Worm (Caenorhabditis elegans) whole organism, midembryonic: ENCODE data around the gene istr-1.

ENCODE experiments used
- T22C8.4 ChIP-seq: fragments of 200-800 bp; sonication (Bioruptor generic); IDR thresholded peaks from 2 replicates; pipeline ENCODE4 v1.3.6; 2022; ENCODE audit warnings: missing genetic modification characterization, missing compliant biosample characterization
- cog-1 ChIP-seq: sonication (generic microtip); optimal IDR thresholded peaks from 2 replicates; lab custom pipeline; 2016; ENCODE audit warnings: missing genetic modification characterization, missing compliant biosample characterization
- flt-1 ChIP-seq: fragments of 200-800 bp; sonication (Bioruptor generic); IDR thresholded peaks from 2 replicates; pipeline ENCODE4 v1.3.6; 2022; ENCODE audit warnings: missing genetic modification characterization, missing compliant biosample characterization
- klf-2 ChIP-seq: fragments of 200-800 bp; sonication (Bioruptor generic); conservative IDR thresholded peaks from 2 replicates; pipeline ENCODE4 v1.3.6; 2022; ENCODE audit warnings: missing genetic modification reagents, missing genetic modification characterization, missing compliant biosample characterization
- med-1 ChIP-seq: sonication (generic microtip); optimal IDR thresholded peaks from 2 replicates; lab custom pipeline; 2017; ENCODE audit warnings: missing genetic modification characterization, mild to moderate bottlenecking, missing compliant biosample characterization, antibody characterized with exemption, missing genetic modification reagents; ENCODE audit not compliant: insufficient read depth
- ref-1 ChIP-seq: fragments of 200-800 bp; sonication (Bioruptor generic); conservative IDR thresholded peaks from 2 replicates; pipeline ENCODE4 v1.3.6; 2022; ENCODE audit warnings: missing genetic modification reagents, missing genetic modification characterization, missing compliant biosample characterization
- tab-1 ChIP-seq: fragments of 200-800 bp; sonication (Bioruptor generic); IDR thresholded peaks from 2 replicates; pipeline ENCODE4 v1.3.6; 2022; ENCODE audit warnings: missing genetic modification characterization, missing compliant biosample characterization
- ztf-23 ChIP-seq: fragments of 200-800 bp; sonication (Bioruptor generic); IDR thresholded peaks from 2 replicates; pipeline ENCODE4 v1.3.6; 2022; ENCODE audit warnings: missing genetic modification reagents, missing genetic modification characterization, missing compliant biosample characterization
- ztf-29 ChIP-seq: fragments of 200-800 bp; sonication (Bioruptor generic); IDR thresholded peaks from 2 replicates; pipeline ENCODE4 v1.3.6; 2022; ENCODE audit warnings: missing genetic modification reagents, missing genetic modification characterization, missing compliant biosample characterization

istr-1 gene

ce11 chrV:12696790-12697189, 868 bp upstream of the istr-1 start:
- TF ChIP-seq klf-2 (GFP tag; lab: Robert Waterston, UW) (no peak), ztf-23 (GFP tag; lab: Robert Waterston, UW) (no peak), flt-1 (no peak), med-1 (GFP tag; lab: Kevin White, UChicago) (no peak), cog-1 (tag; lab: Kevin White, UChicago) (no peak), T22C8.4 (GFP tag; lab: Robert Waterston, UW) (no peak), ztf-29 (GFP tag; lab: Robert Waterston, UW) (no peak), tab-1 (no peak), ref-1 (GFP tag; lab: Robert Waterston, UW) (no peak)

DNA sequence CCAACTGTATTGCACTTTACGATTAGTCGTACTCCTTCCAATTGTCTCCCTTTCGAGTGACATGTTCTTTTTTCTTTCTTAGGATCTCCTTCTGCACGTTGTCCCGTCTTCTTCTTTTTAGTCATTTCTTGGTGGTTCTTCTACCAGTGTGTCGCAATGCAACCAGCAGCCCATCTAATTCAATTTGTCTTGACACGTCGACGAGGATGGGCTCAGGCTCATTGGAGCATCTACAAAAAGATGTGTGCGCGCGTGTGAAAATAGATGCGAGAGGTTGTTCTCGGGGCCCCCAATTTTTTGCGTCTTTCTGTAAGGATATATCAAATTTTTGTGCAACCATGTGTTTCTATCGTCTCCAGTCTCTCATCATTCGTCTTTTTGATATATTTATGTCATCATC, 4.0 kb downstream of the istr-1 start:
- TF ChIP-seq cog-1 (tag; lab: Kevin White, UChicago) (no peak), ref-1 (GFP tag; lab: Robert Waterston, UW) (no peak)

- TF ChIP-seq ref-1 (GFP tag; lab: Robert Waterston, UW) (no peak), klf-2 (GFP tag; lab: Robert Waterston, UW) (no peak), cog-1 (tag; lab: Kevin White, UChicago) (no peak), flt-1 (no peak), med-1 (GFP tag; lab: Kevin White, UChicago) (no peak), ztf-29 (GFP tag; lab: Robert Waterston, UW) (no peak), T22C8.4 (GFP tag; lab: Robert Waterston, UW) (no peak), tab-1 (no peak), ztf-23 (GFP tag; lab: Robert Waterston, UW) (no peak)
Measured at ce11 chrV:12704077-12704476, 6.4 kb downstream of the istr-1 start, which contains the start of gene R11D1.1. Gene R11D1.1 (plus strand): TSS chrV:12704377.

DNA sequence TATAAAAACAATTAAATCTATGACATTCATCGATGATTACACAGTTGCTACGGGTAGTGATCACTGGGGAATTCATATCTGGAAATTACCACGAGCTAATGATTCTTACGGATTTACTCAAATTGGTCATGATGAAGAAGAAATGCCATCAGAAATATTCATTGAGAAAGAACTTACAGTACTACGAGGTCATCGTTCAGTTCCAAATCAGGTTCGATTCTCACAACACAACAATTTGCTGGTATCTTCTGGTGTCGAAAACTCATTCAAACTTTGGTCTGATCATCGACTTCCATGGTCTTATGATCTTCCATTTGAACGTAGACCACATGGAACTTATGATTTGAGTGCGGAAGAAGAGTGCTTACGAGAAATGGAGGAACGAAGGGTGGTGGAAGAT, 8.9 kb downstream of the istr-1 start:
- TF ChIP-seq klf-2 (GFP tag; lab: Robert Waterston, UW) = no peak
- no peak for TF ChIP-seq ztf-23 (GFP tag; lab: Robert Waterston, UW)
- no peak for TF ChIP-seq med-1 (GFP tag; lab: Kevin White, UChicago)
- no peak for TF ChIP-seq cog-1 (tag; lab: Kevin White, UChicago)
- no peak for TF ChIP-seq flt-1
- TF ChIP-seq tab-1 = no peak
- TF ChIP-seq ref-1 (GFP tag; lab: Robert Waterston, UW) = no peak
- TF ChIP-seq T22C8.4 (GFP tag; lab: Robert Waterston, UW) = no peak
- no peak for TF ChIP-seq ztf-29 (GFP tag; lab: Robert Waterston, UW)

DNA sequence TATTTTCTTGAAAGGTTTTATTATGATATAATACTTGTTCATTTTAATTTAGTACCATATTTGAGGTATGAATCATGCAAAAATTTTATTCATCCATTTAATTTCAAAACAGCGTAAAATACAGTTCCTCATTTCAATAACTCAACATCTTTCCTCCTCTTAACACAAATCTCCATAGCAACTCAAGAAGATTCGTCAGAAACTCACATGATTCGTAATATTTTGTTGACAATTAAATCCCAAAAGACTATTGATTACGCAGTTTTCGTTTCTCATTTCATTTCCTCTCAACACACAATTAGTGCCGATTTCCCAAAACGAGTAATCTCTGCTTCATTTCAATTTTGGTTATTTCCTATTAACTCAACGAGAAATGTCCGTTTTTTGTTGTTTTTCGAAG, 10.6 kb downstream of the istr-1 start, which contains the start of gene R11D1.2:
Gene R11D1.2 (plus strand): TSS at position 301 of the 400 bp plus-strand sequence.
- TF ChIP-seq tab-1 (no peak), ztf-23 (GFP tag; lab: Robert Waterston, UW) (no peak), T22C8.4 (GFP tag; lab: Robert Waterston, UW) (no peak), ztf-29 (GFP tag; lab: Robert Waterston, UW) (no peak), klf-2 (GFP tag; lab: Robert Waterston, UW) (no peak), ref-1 (GFP tag; lab: Robert Waterston, UW) (no peak), flt-1 (no peak), med-1 (GFP tag; lab: Kevin White, UChicago) (no peak), cog-1 (tag; lab: Kevin White, UChicago) (no peak)

DNA sequence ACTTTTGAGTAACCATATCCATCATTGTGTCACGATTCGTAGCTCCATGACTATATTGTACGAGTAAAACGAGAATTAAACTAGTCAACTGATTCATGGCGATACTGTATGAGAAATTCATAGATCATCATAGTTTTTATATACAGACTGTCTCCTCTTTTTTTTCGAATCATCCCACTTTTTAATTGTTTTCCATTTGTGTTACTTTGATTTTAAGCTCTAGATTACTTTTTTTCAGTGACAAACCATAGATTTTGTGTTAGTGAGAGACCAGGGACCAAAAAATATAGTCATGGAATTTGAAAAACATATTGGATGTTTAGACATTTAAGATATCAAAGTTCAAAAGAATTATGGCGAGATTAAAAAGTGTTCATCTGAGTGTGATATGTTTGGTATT, 14.3 kb downstream of the istr-1 start, which contains the start of gene R11D1.3:
Gene R11D1.3 (minus strand): TSS at position 101 of the 400 bp plus-strand sequence.
- TF ChIP-seq flt-1 = no peak
- no peak for TF ChIP-seq klf-2 (GFP tag; lab: Robert Waterston, UW)
- no peak for TF ChIP-seq ztf-23 (GFP tag; lab: Robert Waterston, UW)
- TF ChIP-seq tab-1 = no peak
- no peak for TF ChIP-seq T22C8.4 (GFP tag; lab: Robert Waterston, UW)
- TF ChIP-seq ztf-29 (GFP tag; lab: Robert Waterston, UW) = no peak
- no peak for TF ChIP-seq ref-1 (GFP tag; lab: Robert Waterston, UW)
- no peak for TF ChIP-seq cog-1 (tag; lab: Kevin White, UChicago)
- no peak for TF ChIP-seq med-1 (GFP tag; lab: Kevin White, UChicago)

DNA sequence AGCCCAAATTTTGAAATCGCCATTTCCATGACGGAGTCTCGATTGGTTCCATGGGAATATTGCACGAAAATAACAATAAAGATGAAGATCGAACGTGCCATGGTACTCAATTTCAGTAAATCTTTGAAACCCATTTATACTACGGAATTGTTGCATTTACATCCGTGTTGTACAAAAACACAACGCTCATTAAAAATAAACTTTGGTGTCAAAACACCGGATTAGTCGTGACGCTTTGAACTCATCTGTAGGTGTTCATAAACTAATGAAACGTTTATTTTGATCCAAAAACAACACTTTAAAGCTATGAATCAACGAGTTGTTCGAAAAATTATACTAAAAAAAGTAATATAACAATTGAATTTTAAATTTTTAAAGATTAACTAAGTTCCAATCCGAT, 16.5 kb downstream of the istr-1 start, which contains the start of gene R11D1.4:
Gene R11D1.4 (minus strand): TSS at position 101 of the 400 bp plus-strand sequence.
- TF ChIP-seq flt-1 (no peak), med-1 (GFP tag; lab: Kevin White, UChicago) (no peak), ref-1 (GFP tag; lab: Robert Waterston, UW) (no peak), cog-1 (tag; lab: Kevin White, UChicago) (no peak), T22C8.4 (GFP tag; lab: Robert Waterston, UW) (no peak), tab-1 (no peak), ztf-23 (GFP tag; lab: Robert Waterston, UW) (no peak), klf-2 (GFP tag; lab: Robert Waterston, UW) (no peak), ztf-29 (GFP tag; lab: Robert Waterston, UW) (no peak)

DNA sequence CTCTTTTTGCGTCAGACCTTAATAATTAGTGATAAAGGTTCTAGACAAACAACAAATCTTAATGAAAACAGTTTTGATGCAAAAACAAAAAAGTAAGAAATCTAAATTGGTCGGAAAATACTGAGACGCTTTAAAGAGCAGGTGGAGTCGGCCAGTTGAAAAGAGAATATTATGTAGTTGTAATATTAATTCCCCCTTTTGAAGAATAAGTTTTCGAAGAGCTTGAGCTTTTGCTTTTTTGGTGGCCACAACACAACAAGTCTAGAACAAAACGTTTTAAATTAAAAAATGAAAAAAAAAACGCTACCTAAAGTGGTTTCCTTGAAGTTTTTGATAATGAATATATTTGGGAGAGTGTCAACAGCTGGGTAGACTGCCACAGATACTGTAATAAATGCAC, 18.8 kb downstream of the istr-1 start, which contains the start of gene str-178:
Gene str-178 (minus strand): TSS at position 101 of the 400 bp plus-strand sequence.
- TF ChIP-seq flt-1 (no peak), cog-1 (tag; lab: Kevin White, UChicago) (no peak), ztf-29 (GFP tag; lab: Robert Waterston, UW) (no peak), ref-1 (GFP tag; lab: Robert Waterston, UW) (no peak), klf-2 (GFP tag; lab: Robert Waterston, UW) (no peak), med-1 (GFP tag; lab: Kevin White, UChicago) (no peak), T22C8.4 (GFP tag; lab: Robert Waterston, UW) (no peak), tab-1 (no peak), ztf-23 (GFP tag; lab: Robert Waterston, UW) (no peak)

- no peak for TF ChIP-seq ztf-29 (GFP tag; lab: Robert Waterston, UW)
- TF ChIP-seq med-1 (GFP tag; lab: Kevin White, UChicago) = no peak
- TF ChIP-seq ref-1 (GFP tag; lab: Robert Waterston, UW) = no peak
- no peak for TF ChIP-seq klf-2 (GFP tag; lab: Robert Waterston, UW)
- no peak for TF ChIP-seq cog-1 (tag; lab: Kevin White, UChicago)
- TF ChIP-seq tab-1 = no peak
- TF ChIP-seq flt-1 = no peak
- no peak for TF ChIP-seq T22C8.4 (GFP tag; lab: Robert Waterston, UW)
- TF ChIP-seq ztf-23 (GFP tag; lab: Robert Waterston, UW) = no peak
Measured at ce11 chrV:12718622-12719021, 21.0 kb downstream of the istr-1 start, which contains the start of gene str-181. Gene str-181 (minus strand): TSS chrV:12718722.
